Worm (Caenorhabditis elegans) whole organism, late embryonic: ENCODE measurements around the gene C06G4.6.

Experiments used
- K09A11.1 ChIP-seq: sonication (generic microtip); optimal IDR thresholded peaks from 2 replicates; lab custom pipeline; 2017; ENCODE audit warnings: antibody characterized with exemption, mild to moderate bottlenecking, missing genetic modification characterization, missing compliant biosample characterization; ENCODE audit not compliant: insufficient read depth
- ama-1 ChIP-seq: fragments of 150-350 bp; optimal IDR thresholded peaks from 2 replicates; lab custom pipeline; 2014
- madf-2 ChIP-seq: sonication (generic microtip); optimal IDR thresholded peaks from 2 replicates; lab custom pipeline; 2017; ENCODE audit warnings: missing genetic modification characterization, missing compliant biosample characterization
- pag-3 ChIP-seq: sonication (generic microtip); optimal IDR thresholded peaks from 2 replicates; lab custom pipeline; 2016; ENCODE audit warnings: missing compliant biosample characterization, missing genetic modification characterization, borderline replicate concordance
- pha-4 ChIP-seq: fragments of 150-350 bp; optimal IDR thresholded peaks from 2 replicates; lab custom pipeline; 2018; ENCODE audit warnings: missing biosample characterization, missing genetic modification reagents, missing genetic modification characterization
- ttx-3 ChIP-seq: sonication (generic microtip); optimal IDR thresholded peaks from 2 replicates; lab custom pipeline; 2016; ENCODE audit warnings: missing genetic modification reagents, missing genetic modification characterization, missing compliant biosample characterization

ce11 chrIII:8051838-8052237 lies 47.6 kb downstream of the C06G4.6 start:
- no peak for TF ChIP-seq pha-4
- TF ChIP-seq ama-1 (lab: Kevin White, UChicago) = no peak
- no peak for TF ChIP-seq pag-3
- no peak for TF ChIP-seq madf-2 (tag; lab: Kevin White, UChicago)
- no peak for TF ChIP-seq ttx-3 (tag; lab: Kevin White, UChicago)
- no peak for TF ChIP-seq K09A11.1
